Worm (Caenorhabditis elegans) whole organism, young adult: ENCODE data around the gene aka-1.

ENCODE experiments used
- F49E8.2 ChIP-seq: sonication (generic microtip); optimal IDR thresholded peaks from 3 replicates; lab custom pipeline; 2017; ENCODE audit warnings: missing genetic modification characterization, mild to moderate bottlenecking, missing compliant biosample characterization, antibody characterized with exemption, moderate library complexity; ENCODE audit not compliant: insufficient read depth
- F52B5.7 ChIP-seq: sonication (generic microtip); optimal IDR thresholded peaks from 2 replicates; lab custom pipeline; 2016; ENCODE audit warnings: mild to moderate bottlenecking, missing genetic modification characterization, missing compliant biosample characterization
- F57C9.4 ChIP-seq: sonication (generic microtip); optimal IDR thresholded peaks from 2 replicates; lab custom pipeline; 2017; ENCODE audit warnings: mild to moderate bottlenecking, missing genetic modification characterization, missing compliant biosample characterization
- Y53F4B.3 ChIP-seq: fragments of 200-800 bp; sonication (Bioruptor generic); IDR thresholded peaks from 2 replicates; pipeline ENCODE4 v1.3.6; 2022; ENCODE audit warnings: missing genetic modification reagents, missing genetic modification characterization, missing compliant biosample characterization
- Y95B8A.8 ChIP-seq: fragments of 200-800 bp; sonication (Bioruptor generic); IDR thresholded peaks from 2 replicates; pipeline ENCODE4 v1.3.6; 2022; ENCODE audit warnings: missing genetic modification reagents, missing genetic modification characterization, missing compliant biosample characterization
- dpl-1 ChIP-seq: fragments of 150-350 bp; optimal IDR thresholded peaks from 2 replicates; lab custom pipeline; 2014; ENCODE audit warnings: missing biosample characterization, missing genetic modification reagents, missing genetic modification characterization
- hsf-1 ChIP-seq: fragments of 200-800 bp; sonication (Bioruptor generic); IDR thresholded peaks from 2 replicates; pipeline ENCODE4 v1.3.6; 2022; ENCODE audit warnings: missing genetic modification reagents, missing genetic modification characterization, missing compliant biosample characterization
- let-526 ChIP-seq: fragments of 200-800 bp; sonication (Bioruptor generic); IDR thresholded peaks from 2 replicates; pipeline ENCODE4 v1.3.6; 2022; ENCODE audit warnings: missing genetic modification reagents, missing genetic modification characterization, missing compliant biosample characterization
- lin-26 ChIP-seq: fragments of 200-800 bp; sonication (Bioruptor generic); IDR thresholded peaks from 2 replicates; pipeline ENCODE4 v1.3.6; 2022; ENCODE audit warnings: missing genetic modification reagents, missing genetic modification characterization, missing compliant biosample characterization
- nhr-120 ChIP-seq: fragments of 200-800 bp; sonication (Bioruptor generic); IDR thresholded peaks from 2 replicates; pipeline ENCODE4 v1.3.6; 2022; ENCODE audit warnings: missing genetic modification characterization, missing compliant biosample characterization
- tbx-9 ChIP-seq: sonication (generic microtip); optimal IDR thresholded peaks from 2 replicates; lab custom pipeline; 2016; ENCODE audit warnings: borderline replicate concordance, missing genetic modification characterization, inconsistent platforms, missing compliant biosample characterization

DNA sequence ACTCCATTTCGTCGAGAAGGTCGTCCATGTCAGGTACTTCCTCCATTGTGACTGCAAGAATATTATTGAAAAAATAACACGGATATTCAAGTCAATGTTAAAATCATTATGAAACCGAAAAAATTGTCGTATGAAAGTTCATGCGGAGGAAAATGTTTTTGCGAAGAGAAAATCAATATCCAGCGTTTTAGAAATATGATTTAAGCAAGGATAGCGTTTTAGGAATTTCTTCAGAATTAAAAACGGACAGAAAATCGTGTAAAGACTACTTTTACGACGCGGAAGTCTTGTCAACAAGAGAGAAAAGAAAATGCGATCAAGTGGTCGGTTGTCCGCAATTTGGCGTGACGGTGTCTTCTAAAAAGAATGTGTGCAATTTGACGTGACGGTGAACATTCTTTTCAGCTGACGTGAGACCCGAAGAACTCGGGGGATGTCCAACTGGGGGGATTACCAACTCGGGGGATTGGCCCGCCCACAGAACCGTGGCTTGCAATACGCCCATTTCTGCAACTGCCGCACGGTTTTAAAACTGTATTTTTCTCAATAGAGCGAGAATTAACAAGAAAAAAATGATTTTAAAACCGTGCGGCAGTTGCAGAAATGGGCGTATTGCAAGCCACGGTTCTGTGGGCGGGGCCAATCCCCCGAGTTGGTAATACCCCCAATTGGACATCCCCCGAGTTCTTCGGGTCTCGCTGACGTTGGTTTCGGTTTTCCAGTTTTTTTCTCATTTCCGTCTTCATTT is at the start of gene aka-1, which contains the start of gene ubc-6:
- TF ChIP-seq dpl-1 (GFP tag; lab: Kevin White, UChicago) (peak; percentile 34), tbx-9 (tag; lab: Kevin White, UChicago) (no peak), F57C9.4 (tag; lab: Kevin White, UChicago) (no peak), lin-26 (GFP tag; lab: Robert Waterston, UW) (peak; percentile 94), nhr-120 (GFP tag; lab: Robert Waterston, UW) (no peak), Y53F4B.3 (GFP tag; lab: Robert Waterston, UW) (peak; percentile 65), hsf-1 (GFP tag; lab: Robert Waterston, UW) (peak; percentile 85), F49E8.2 (peak; percentile 74), Y95B8A.8 (GFP tag; lab: Robert Waterston, UW) (peak; percentile 94), let-526 (GFP tag; lab: Robert Waterston, UW) (peak; percentile 91), F52B5.7 (tag; lab: Kevin White, UChicago) (peak; percentile 54)
